Worm (Caenorhabditis elegans) whole organism, young adult: ENCODE measurements around the gene K09C8.8.

ENCODE experiments used
- F52B5.7 ChIP-seq: sonication (generic microtip); optimal IDR thresholded peaks from 2 replicates; lab custom pipeline; 2016; ENCODE audit warnings: mild to moderate bottlenecking, missing genetic modification characterization, missing compliant biosample characterization
- dpff-1 ChIP-seq: sonication (generic microtip); optimal IDR thresholded peaks from 2 replicates; lab custom pipeline; 2017; ENCODE audit warnings: mild to moderate bottlenecking, missing genetic modification characterization, missing compliant biosample characterization
- ets-4 ChIP-seq: fragments of 200-800 bp; sonication (Bioruptor generic); optimal IDR thresholded peaks from 2 replicates; lab custom pipeline; 2018; ENCODE audit warnings: mild to moderate bottlenecking, missing genetic modification characterization, missing compliant biosample characterization
- him-1 ChIP-seq: sonication (generic microtip); optimal IDR thresholded peaks from 2 replicates; lab custom pipeline; 2016; ENCODE audit warnings: missing genotype, missing genetic modification reagents, missing genetic modification characterization, missing compliant biosample characterization
- hmg-1.2 ChIP-seq: fragments of 200-800 bp; sonication (Bioruptor generic); IDR thresholded peaks from 2 replicates; pipeline ENCODE4 v1.3.6; 2022; ENCODE audit warnings: missing genetic modification reagents, missing genetic modification characterization, missing compliant biosample characterization
- lin-54 ChIP-seq: fragments of 200-800 bp; sonication (Bioruptor generic); optimal IDR thresholded peaks from 2 replicates; lab custom pipeline; 2018; ENCODE audit warnings: mild to moderate bottlenecking, missing genetic modification characterization, missing compliant biosample characterization
- mcd-1 ChIP-seq: fragments of 200-800 bp; sonication (Bioruptor generic); IDR thresholded peaks from 2 replicates; pipeline ENCODE4 v1.3.6; 2022; ENCODE audit warnings: missing genetic modification reagents, missing genetic modification characterization, missing compliant biosample characterization
- nfya-1 ChIP-seq: sonication (generic microtip); optimal IDR thresholded peaks from 2 replicates; lab custom pipeline; 2017; ENCODE audit warnings: antibody characterized with exemption, missing compliant biosample characterization, missing genetic modification characterization, borderline replicate concordance; ENCODE audit not compliant: insufficient read depth
- nfya-2 ChIP-seq: fragments of 200-800 bp; sonication (Bioruptor generic); IDR thresholded peaks from 2 replicates; pipeline ENCODE4 v1.3.6; 2022; ENCODE audit warnings: missing genetic modification reagents, missing genetic modification characterization, missing compliant biosample characterization
- nfyb-1 ChIP-seq: fragments of 200-800 bp; sonication (Bioruptor generic); IDR thresholded peaks from 2 replicates; pipeline ENCODE4 v1.3.6; 2022; ENCODE audit warnings: missing genetic modification reagents, missing genetic modification characterization, missing compliant biosample characterization
- nhr-90 ChIP-seq: sonication (generic microtip); optimal IDR thresholded peaks from 2 replicates; lab custom pipeline; 2016; ENCODE audit warnings: missing genotype, mild to moderate bottlenecking, missing genetic modification characterization, missing compliant biosample characterization
- pha-4 ChIP-seq: fragments of 150-350 bp; sonication (generic microtip); optimal IDR thresholded peaks from 2 replicates; lab custom pipeline; 2014; ENCODE audit warnings: missing biosample characterization, missing genetic modification reagents, missing genetic modification characterization
- snpc-4 ChIP-seq, 5 experiments: fragments of 150-350 bp in 1 of 5; sonication (generic microtip) in 4 of 5; optimal IDR thresholded peaks; 2 replicates each; lab custom pipeline; 2014 to 2018; ENCODE audit warnings: missing genetic modification characterization in 5 of 5, missing biosample characterization in 3 of 5, antibody characterized with exemption in 2 of 5, mild to moderate bottlenecking in 2 of 5, missing compliant biosample characterization in 2 of 5, missing genotype in 2 of 5, moderate library complexity in 2 of 5, missing genetic modification reagents in 1 of 5
- unc-130 ChIP-seq: sonication (generic microtip); optimal IDR thresholded peaks from 2 replicates; lab custom pipeline; 2016; ENCODE audit warnings: missing genetic modification reagents, missing genetic modification characterization, missing compliant biosample characterization

ce11 chrX:10970629-10971028 lies at the start of gene K09C8.8:
- TF ChIP-seq pha-4 (tag; lab: Kevin White, UChicago) (no peak), lin-54 (GFP tag; lab: Kevin White, UChicago) (no peak), unc-130 (GFP tag; lab: Kevin White, UChicago) (no peak), nfya-2 (GFP tag; lab: Robert Waterston, UW) (no peak), nfya-1 (tag; lab: Kevin White, UChicago) (no peak), mcd-1 (GFP tag; lab: Robert Waterston, UW) (no peak), him-1 (tag; lab: Kevin White, UChicago) (no peak), ets-4 (GFP tag; lab: Kevin White, UChicago) (no peak), snpc-4 (GFP tag; optimal IDR thresholded peaks at IDR 0.05; lab: Kevin White, UChicago) (no peak), snpc-4 (tag; optimal IDR thresholded peaks at IDR 0.05; lab: Kevin White, UChicago) (no peak), hmg-1.2 (GFP tag; lab: Robert Waterston, UW) (no peak), nhr-90 (tag; lab: Kevin White, UChicago) (no peak), nfyb-1 (no peak), F52B5.7 (tag; lab: Kevin White, UChicago) (no peak), dpff-1 (tag; lab: Kevin White, UChicago) (no peak)
